Worm (Caenorhabditis elegans) whole organism, L4/young adult: ENCODE results near the gene T08G2.2.

Experiments
- dao-5 ChIP-seq: sonication (generic microtip); optimal IDR thresholded peaks from 2 replicates; lab custom pipeline; 2016; ENCODE audit warnings: missing genotype, missing genetic modification characterization, moderate library complexity, missing compliant biosample characterization
- him-1 ChIP-seq: sonication (generic microtip); optimal IDR thresholded peaks from 2 replicates; lab custom pipeline; 2016; ENCODE audit warnings: missing genotype, missing genetic modification reagents, missing genetic modification characterization, missing compliant biosample characterization

DNA sequence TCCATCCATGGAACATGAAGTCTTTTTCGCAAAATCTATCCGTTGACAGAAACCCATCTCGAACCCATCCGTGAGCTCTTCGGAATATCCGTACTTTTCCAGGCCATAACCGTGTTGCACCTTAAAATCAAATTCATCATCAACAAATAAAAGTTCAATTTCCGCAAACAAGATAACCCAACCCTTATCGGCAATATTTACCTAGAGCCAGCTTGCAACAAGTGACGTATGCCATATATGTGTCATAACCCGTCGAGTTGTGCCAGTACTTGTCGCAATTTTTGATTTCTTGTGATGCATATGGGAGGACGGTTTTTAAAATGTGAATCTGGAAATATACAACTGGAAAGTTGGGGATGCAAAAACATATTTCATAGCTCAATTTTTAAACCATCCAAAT is 3.3 kb downstream of the T08G2.2 start:
- TF ChIP-seq dao-5 (tag; lab: Kevin White, UChicago) (no peak), him-1 (no peak)
